Worm (Caenorhabditis elegans): ENCODE data around the gene C02H6.1.

C02H6.1 gene

DNA sequence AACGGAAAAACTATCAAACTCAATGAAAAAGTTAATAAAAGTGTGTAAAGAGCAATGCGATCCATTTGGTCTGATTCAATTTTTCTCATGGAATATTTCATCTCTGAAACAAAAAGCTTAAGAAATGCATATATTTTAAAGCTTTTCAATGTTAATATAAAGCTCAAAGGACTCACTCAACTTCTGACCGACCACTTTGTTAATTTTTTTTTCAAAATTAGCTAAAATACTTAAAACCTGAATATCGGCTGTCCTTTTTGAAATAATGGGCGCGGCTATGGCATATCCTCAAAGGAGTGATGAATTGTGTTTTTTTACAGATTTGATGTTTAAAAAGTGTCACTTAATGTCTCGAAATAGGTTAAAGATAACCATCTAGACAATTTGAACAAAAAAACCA is at the start of gene C02H6.1:
TSS of gene C02H6.1 (minus strand) at position 101 of the 400 bp plus-strand sequence.
- TF ChIP-seq unc-62 (GFP tag; optimal IDR thresholded peaks at IDR 0.05) = no peak

- TF ChIP-seq unc-62 (GFP tag; optimal IDR thresholded peaks at IDR 0.05) = no peak
Observed at ce11 chrV:7437985-7438384, 48.3 kb upstream of the C02H6.1 start, which contains the start of gene F25E5.16. Gene F25E5.16, plus strand, starts transcription at chrV:7438285.

DNA sequence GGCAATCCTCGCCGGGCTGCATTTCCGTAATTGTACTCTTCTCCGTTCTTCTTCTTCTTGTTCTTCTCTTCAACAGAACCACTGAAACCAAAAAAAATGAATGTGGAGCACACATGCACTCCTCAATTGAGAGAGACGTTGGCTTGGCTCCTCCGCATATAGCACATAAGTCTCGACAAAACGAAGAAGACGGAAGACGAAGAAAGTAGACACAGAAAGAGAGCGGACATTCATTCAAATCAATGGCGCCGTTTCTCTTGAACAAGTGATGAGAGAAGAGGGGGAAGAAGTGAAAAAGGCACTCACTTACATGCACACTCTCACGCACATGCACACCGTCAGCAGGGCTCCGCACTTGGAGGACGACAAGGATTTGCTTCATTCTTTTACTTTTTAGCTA is 47.9 kb upstream of the C02H6.1 start, which contains the start of gene F25E5.9:
TSS of gene F25E5.9 (minus strand) at position 382 of the 400 bp plus-strand sequence.
- no peak for TF ChIP-seq unc-62 (GFP tag; optimal IDR thresholded peaks at IDR 0.05)

- no peak for TF ChIP-seq unc-62 (GFP tag; optimal IDR thresholded peaks at IDR 0.05)
Observed at ce11 chrV:7436911-7437310, 47.2 kb upstream of the C02H6.1 start.

DNA sequence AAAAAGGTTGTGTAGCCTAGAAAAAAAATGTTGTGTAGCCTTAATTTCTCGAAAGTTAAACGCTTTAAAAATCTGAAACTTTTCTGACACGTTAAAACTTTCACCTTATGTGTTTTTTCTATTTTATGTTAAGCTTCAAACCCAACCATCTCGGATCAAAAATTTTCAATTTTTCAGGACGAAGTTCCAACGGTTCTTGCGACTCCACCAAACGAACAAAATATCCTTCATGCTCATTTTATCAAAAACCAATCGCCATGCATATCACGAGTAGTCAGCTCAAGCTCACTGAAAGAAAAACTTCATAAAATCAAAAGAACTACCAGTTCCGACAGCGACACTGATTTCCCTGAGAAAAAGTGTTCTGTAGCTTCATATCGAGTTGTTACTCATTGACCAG is 46.8 kb upstream of the C02H6.1 start:
- TF ChIP-seq unc-62 (GFP tag; optimal IDR thresholded peaks at IDR 0.05) = no peak

DNA sequence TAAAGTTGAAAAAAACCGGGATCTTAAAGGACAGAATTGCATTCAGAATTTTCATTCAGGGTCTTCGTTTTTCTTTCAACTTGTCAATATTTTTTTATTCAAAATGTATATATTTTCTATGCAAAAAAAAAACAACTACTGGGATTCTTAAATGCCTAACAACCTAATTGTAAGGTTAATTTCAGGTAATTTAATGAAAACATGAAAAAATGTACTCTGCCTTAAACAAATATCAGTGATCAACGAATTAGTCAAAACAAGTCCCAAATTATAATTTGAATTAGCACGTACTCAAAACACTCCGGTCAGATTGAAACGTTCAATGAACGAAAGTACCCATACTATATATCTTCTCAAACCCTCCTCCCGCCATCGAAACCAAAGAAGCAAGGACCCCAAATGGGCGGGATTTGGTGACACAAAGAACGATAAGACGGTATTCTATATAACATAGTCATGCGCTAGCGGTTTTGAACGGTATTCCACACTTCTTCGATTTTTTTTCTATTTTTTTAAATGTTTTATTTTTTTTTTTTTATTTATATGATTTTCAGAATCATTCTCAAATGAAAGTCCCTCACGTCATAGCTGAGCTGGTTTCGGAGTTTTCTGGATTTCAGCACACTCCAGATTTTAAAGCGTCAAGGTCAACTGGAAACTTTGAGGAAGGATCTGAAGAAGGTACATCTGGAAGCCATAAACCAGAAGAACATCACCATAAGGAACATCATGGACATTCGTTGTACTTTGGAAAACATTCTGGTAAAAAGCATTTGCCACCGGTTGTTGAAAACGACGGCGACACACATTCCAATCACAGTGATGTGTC is 45.9 kb upstream of the C02H6.1 start, which contains the start of the genes ddo-2 and F25E5.8:
TSS of gene ddo-2 (minus strand) at position 330 of the 829 bp plus-strand sequence.
TSS of gene F25E5.8 (plus strand) at position 555 of the 829 bp plus-strand sequence.
- TF ChIP-seq unc-62 (GFP tag; optimal IDR thresholded peaks at IDR 0.05) = no peak

DNA sequence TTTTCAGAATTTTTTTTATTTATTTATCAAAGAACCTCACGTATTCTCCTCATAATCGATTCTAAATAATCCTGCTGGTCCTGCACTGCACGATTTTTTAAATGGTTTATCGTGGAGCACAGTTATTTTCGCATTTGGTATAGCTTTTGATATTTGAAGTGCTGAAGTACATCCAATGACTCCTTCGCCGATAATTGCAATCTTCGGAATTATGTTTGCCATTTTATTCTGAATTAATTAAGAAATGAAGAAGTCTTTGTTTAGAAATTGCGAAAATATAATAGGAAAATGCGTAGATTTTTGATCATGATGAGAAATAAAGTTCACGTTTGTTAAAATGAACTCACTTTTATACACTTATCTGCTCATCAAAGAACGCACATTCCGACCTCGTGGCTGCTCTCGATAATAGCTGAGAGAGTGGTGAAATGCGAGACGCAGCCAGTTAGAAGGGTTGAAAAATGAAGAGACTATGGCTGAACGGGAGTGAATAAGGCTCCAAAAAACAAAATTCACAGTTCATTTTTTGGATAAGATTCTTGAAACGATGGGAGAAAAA is 45.2 kb upstream of the C02H6.1 start:
- no peak for TF ChIP-seq unc-62 (GFP tag; optimal IDR thresholded peaks at IDR 0.05)

- no peak for TF ChIP-seq unc-62 (GFP tag; optimal IDR thresholded peaks at IDR 0.05)
Observed at ce11 chrV:7432441-7433146, 42.9 kb upstream of the C02H6.1 start.

ce11 chrV:7431016-7431415 is 41.3 kb upstream of the C02H6.1 start, which contains the start of gene srw-71:
Gene srw-71, minus strand, starts transcription at chrV:7431116.
- TF ChIP-seq unc-62 (GFP tag; optimal IDR thresholded peaks at IDR 0.05) = no peak

DNA sequence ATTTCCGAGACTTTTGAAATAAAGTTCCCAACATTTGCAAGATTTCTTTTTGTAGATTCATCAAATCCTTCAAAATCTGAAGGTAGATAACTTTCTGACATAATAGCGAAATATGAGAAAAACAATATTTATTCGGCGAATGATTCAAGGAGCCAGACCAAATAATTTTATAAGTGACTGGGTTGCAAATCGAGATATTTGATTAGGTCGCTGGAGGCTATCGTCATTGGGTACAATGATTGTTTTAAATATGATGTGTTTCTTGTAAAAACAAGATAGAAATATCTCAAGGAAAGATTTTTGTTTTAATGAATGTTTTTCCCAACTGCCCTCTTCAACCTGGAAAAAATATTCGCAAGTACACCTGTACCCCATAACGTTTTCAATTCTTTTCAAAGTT is 39.2 kb upstream of the C02H6.1 start, which contains the start of gene srw-69:
TSS of gene srw-69 (minus strand) at position 101 of the 400 bp plus-strand sequence.
- TF ChIP-seq unc-62 (GFP tag; optimal IDR thresholded peaks at IDR 0.05) = no peak

DNA sequence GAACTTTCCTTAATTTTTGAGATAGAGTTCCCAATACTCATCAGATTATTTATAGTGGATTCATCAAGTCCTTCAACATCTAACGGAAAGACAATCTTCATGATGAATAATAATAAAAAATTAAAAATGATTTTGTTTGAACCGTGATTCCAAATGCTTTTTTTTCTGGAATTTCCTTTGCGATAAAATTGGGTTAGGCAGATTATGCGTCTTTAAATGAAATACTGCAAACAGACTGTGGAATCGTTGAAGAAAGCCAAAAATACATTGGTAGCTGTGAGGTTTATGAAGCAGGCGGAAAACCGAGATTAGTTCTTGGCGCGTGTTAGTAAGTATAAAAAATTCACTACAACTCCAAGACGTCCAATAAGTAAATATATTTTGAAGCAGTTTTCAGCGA is 36.9 kb upstream of the C02H6.1 start, which contains the start of gene srw-68:
TSS of gene srw-68 (minus strand) at position 101 of the 400 bp plus-strand sequence.
- no peak for TF ChIP-seq unc-62 (GFP tag; optimal IDR thresholded peaks at IDR 0.05)

DNA sequence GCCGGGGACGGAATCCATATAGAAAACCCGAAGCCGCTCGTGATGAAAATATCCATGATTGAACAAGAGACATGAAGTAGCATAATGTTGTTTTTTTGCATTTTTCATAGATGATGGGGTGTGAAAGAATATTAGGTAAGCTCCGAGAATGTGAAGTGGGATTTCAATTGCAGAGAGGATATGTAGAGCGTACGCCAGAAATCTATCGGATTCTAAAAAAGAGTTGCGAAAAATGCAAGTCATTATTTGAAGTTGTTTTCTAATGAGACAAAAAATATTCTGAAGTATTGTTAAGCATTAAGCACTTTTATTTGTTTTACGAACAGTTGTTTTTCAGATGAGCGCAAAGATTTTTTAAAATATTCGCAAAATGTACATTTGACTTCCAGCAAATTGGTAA is 34.7 kb upstream of the C02H6.1 start, which contains the start of gene F18E3.10:
TSS of gene F18E3.10 (minus strand) at position 101 of the 400 bp plus-strand sequence.
- TF ChIP-seq unc-62 (GFP tag; optimal IDR thresholded peaks at IDR 0.05) = no peak

DNA sequence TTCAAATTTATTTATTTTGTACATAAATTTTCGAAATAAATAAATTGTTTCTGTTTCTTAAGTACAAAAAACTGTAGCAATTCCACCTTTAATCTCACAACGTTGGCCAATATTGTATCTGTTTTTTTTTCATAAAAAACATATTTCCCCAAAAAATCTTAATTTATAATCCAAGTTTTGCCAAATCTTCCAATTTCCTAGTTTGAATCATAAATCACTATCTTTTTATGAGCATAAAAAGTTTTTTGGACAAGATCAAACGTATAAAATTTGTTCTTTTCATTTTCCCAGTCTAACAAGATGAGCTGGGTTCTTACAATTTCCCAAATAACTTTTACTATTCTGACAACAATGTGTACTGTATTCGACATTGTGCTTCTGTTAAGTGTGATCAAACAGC is 30.5 kb upstream of the C02H6.1 start, which contains the start of gene srxa-4:
TSS of gene srxa-4 (plus strand) at position 301 of the 400 bp plus-strand sequence.
- no peak for TF ChIP-seq unc-62 (GFP tag; optimal IDR thresholded peaks at IDR 0.05)

DNA sequence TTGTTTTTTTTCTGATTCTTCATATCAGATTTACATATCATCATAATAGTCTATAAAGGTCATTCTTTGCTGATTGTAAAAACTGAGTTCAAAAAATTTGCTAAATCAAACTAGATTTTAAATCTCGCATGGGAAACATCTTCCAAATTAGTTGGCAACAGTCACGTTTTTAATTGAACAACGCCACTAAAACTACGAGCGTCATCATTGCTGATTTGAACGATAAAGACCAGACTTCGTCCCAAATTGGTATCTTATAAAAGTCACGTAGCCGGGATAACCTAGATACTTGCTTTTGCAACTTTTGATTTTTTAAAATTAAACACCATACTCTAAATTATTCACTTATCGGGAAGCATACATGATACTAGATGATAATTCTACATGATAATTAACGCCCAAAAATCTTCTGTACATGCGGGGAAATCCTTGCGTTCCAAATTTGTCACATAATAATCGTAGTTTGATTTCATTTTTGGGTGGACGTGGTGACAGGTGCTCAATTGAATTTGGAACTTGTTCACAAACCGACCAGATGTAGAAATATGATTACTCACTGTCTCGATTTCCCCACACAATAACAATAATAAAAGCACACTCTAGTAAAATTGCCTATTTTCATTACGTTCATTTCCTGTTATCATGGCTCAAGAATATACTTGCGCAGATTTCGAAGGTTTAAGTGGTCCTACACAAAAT is 27.5 kb upstream of the C02H6.1 start, which contains the start of gene srw-67:
TSS of gene srw-67 (plus strand) at position 643 of the 699 bp plus-strand sequence.
- no peak for TF ChIP-seq unc-62 (GFP tag; optimal IDR thresholded peaks at IDR 0.05)

DNA sequence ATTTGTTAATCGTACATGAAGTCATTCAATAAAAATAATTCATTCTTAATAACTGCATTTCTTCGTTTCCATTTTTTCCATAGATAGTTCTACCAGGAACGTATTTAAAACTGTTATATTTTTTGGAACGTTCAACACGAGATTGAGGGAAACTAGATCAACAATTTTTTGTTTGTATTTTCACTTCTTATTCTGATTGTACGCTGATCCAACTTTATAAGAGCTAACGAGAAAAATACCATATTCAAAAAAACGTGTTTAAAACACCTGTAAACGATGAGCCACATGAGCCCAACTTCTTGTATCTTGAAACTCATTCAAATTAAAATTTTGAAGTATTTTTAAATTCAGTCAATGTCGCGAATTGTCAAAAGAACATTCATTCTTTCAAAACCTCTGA is 26.9 kb upstream of the C02H6.1 start:
- TF ChIP-seq unc-62 (GFP tag; optimal IDR thresholded peaks at IDR 0.05) = no peak

Measured in whole organism, dauer.